Worm (Caenorhabditis elegans): ENCODE results near the gene F09B9.5.
"Not testable (repeated sequence)": the region's sequence is repeated elsewhere in the genome, so short reads cannot be mapped to it uniquely, and the experiment has no call there.

- not testable (repeated sequence) for TF ChIP-seq lsy-2 (tag; optimal IDR thresholded peaks at IDR 0.05); ama-1 (optimal IDR thresholded peaks at IDR 0.05); Y75B8A.6 (GFP tag; IDR thresholded peaks at IDR 0.05); nhr-237 (tag; optimal IDR thresholded peaks at IDR 0.05); fos-1 (tag; optimal IDR thresholded peaks at IDR 0.05); lin-38 (GFP tag; IDR thresholded peaks at IDR 0.05); mdl-1 (tag; optimal IDR thresholded peaks at IDR 0.05); unc-39 (tag; optimal IDR thresholded peaks at IDR 0.05); ces-1 (GFP tag; optimal IDR thresholded peaks at IDR 0.05); set-16 (GFP tag; IDR thresholded peaks at IDR 0.05)
- TF ChIP-seq F37D6.2 (tag; optimal IDR thresholded peaks at IDR 0.05), result peak; percentile 16
These were observed 22.0 kb upstream of the F09B9.5 start for ce11 chrX:10132546-10133032.

All from whole organism, L4 larva.